Fruit fly (Drosophila melanogaster) whole organism, embryonic: Measurements from ENCODE around the gene CG6790.

ENCODE experiments used
- B-H2 ChIP-seq: fragments of 200-800 bp; sonication (Bioruptor generic); optimal IDR thresholded peaks from 2 replicates; lab custom pipeline; 2018; ENCODE audit warnings: missing biosample characterization, mild to moderate bottlenecking, missing genetic modification characterization
- CG10321 ChIP-seq: fragments of 200-800 bp; sonication (Bioruptor generic); IDR thresholded peaks from 2 replicates; pipeline ENCODE4 v1.3.6; 2022; ENCODE audit warnings: missing biosample characterization, missing genetic modification characterization
- CG11456 ChIP-seq: fragments of 200-800 bp; sonication (Bioruptor generic); IDR thresholded peaks from 3 replicates; pipeline ENCODE4 v1.3.6; 2022; ENCODE audit warnings: missing biosample characterization, missing genetic modification characterization
- CG12744 ChIP-seq: fragments of 200-800 bp; sonication (Bioruptor generic); optimal IDR thresholded peaks from 2 replicates; lab custom pipeline; 2016; ENCODE audit warnings: missing biosample characterization, missing genetic modification characterization
- CG14441 ChIP-seq: fragments of 200-800 bp; sonication (Bioruptor generic); IDR thresholded peaks from 2 replicates; pipeline ENCODE4 v1.3.6; 2022; ENCODE audit warnings: missing biosample characterization, missing genetic modification characterization
- CG15269 ChIP-seq: fragments of 200-800 bp; sonication (Bioruptor generic); optimal IDR thresholded peaks from 2 replicates; lab custom pipeline; 2018; ENCODE audit warnings: missing biosample characterization, mild to moderate bottlenecking, missing genetic modification characterization, moderate library complexity
- CG16813 ChIP-seq: fragments of 200-800 bp; sonication (Bioruptor generic); IDR thresholded peaks from 3 replicates; pipeline ENCODE4 v1.3.6; 2022; ENCODE audit warnings: missing biosample characterization, missing genetic modification characterization; ENCODE audit not compliant: partially characterized antibody
- CG17912 ChIP-seq: fragments of 200-800 bp; sonication (Bioruptor generic); optimal IDR thresholded peaks from 2 replicates; lab custom pipeline; 2018; ENCODE audit warnings: missing biosample characterization, mild to moderate bottlenecking, missing genetic modification characterization
- CG18011 ChIP-seq: fragments of 200-800 bp; sonication (Bioruptor generic); optimal IDR thresholded peaks from 2 replicates; lab custom pipeline; 2017; ENCODE audit warnings: missing biosample characterization, missing genetic modification characterization, mild to moderate bottlenecking, moderate library complexity, missing genotype
- CG1832 ChIP-seq: fragments of 200-800 bp; sonication (Bioruptor generic); optimal IDR thresholded peaks from 2 replicates; lab custom pipeline; 2017; ENCODE audit warnings: missing biosample characterization, mild to moderate bottlenecking, missing genetic modification characterization, inconsistent platforms
- CG31224 ChIP-seq: fragments of 200-800 bp; sonication (Bioruptor generic); IDR thresholded peaks from 2 replicates; pipeline ENCODE4 v1.3.6; 2022; ENCODE audit warnings: missing biosample characterization, missing genetic modification characterization
- CG31441 ChIP-seq: fragments of 200-800 bp; sonication (Bioruptor generic); IDR thresholded peaks from 2 replicates; pipeline ENCODE4 v1.3.6; 2022; ENCODE audit warnings: missing biosample characterization, missing genetic modification characterization
- CG33213 ChIP-seq: fragments of 200-800 bp; sonication (Bioruptor generic); optimal IDR thresholded peaks from 3 replicates; lab custom pipeline; 2016; ENCODE audit warnings: missing biosample characterization, missing genetic modification characterization
- CG4617 ChIP-seq: fragments of 200-800 bp; sonication (Bioruptor generic); optimal IDR thresholded peaks from 3 replicates; lab custom pipeline; 2016; ENCODE audit warnings: missing biosample characterization, missing genetic modification characterization, borderline replicate concordance
- CG8359 ChIP-seq: fragments of 200-800 bp; sonication (Bioruptor generic); optimal IDR thresholded peaks from 2 replicates; lab custom pipeline; 2017; ENCODE audit warnings: missing biosample characterization, mild to moderate bottlenecking, missing genetic modification characterization, borderline replicate concordance
- CG8388 ChIP-seq: fragments of 200-800 bp; sonication (Bioruptor generic); optimal IDR thresholded peaks from 2 replicates; lab custom pipeline; 2019; ENCODE audit warnings: missing biosample characterization, mild to moderate bottlenecking, missing genetic modification characterization, moderate library complexity
- CG8478 ChIP-seq: fragments of >200 bp; optimal IDR thresholded peaks from 2 replicates; lab custom pipeline; 2018
- CkIIα-i1 ChIP-seq: fragments of 200-800 bp; sonication (Bioruptor generic); IDR thresholded peaks from 2 replicates; pipeline ENCODE4 v1.3.6; 2022; ENCODE audit warnings: missing biosample characterization, missing genetic modification characterization
- Doc3 ChIP-seq: fragments of 200-800 bp; sonication (Bioruptor generic); IDR thresholded peaks from 3 replicates; pipeline ENCODE4 v1.3.6; 2022; ENCODE audit warnings: missing biosample characterization, missing genetic modification characterization; ENCODE audit not compliant: partially characterized antibody
- Dref ChIP-seq: fragments of 200-800 bp; sonication (Bioruptor generic); IDR thresholded peaks from 2 replicates; pipeline ENCODE4 v1.3.6; 2022; ENCODE audit warnings: missing biosample characterization, missing genetic modification characterization
- HHEX ChIP-seq: fragments of 200-800 bp; sonication (Bioruptor generic); optimal IDR thresholded peaks from 3 replicates; lab custom pipeline; 2017; ENCODE audit warnings: missing biosample characterization, mild to moderate bottlenecking, missing genetic modification characterization, missing genetic modification reagents
- Med ChIP-seq: fragments of 200-800 bp; sonication (Bioruptor generic); peaks from one replicate; lab custom pipeline; 2016; ENCODE audit warnings: missing biosample characterization, missing genetic modification characterization, mild to moderate bottlenecking, inconsistent platforms, moderate library complexity
- NC2β ChIP-seq: fragments of 200-800 bp; sonication (Bioruptor generic); optimal IDR thresholded peaks from 2 replicates; lab custom pipeline; 2016; ENCODE audit warnings: missing biosample characterization, missing genetic modification characterization
- NK7.1 ChIP-seq: fragments of 200-800 bp; sonication (Bioruptor generic); optimal IDR thresholded peaks from 3 replicates; lab custom pipeline; 2016; ENCODE audit warnings: missing biosample characterization, missing genetic modification characterization
- Nf-YB ChIP-seq: fragments of 200-800 bp; sonication (Bioruptor generic); optimal IDR thresholded peaks from 3 replicates; lab custom pipeline; 2019; ENCODE audit warnings: missing biosample characterization, mild to moderate bottlenecking, missing genetic modification characterization, moderate library complexity
- NfI ChIP-seq: fragments of 200-800 bp; sonication (Bioruptor generic); optimal IDR thresholded peaks from 3 replicates; lab custom pipeline; 2018; ENCODE audit warnings: missing biosample characterization, mild to moderate bottlenecking, missing genetic modification characterization, moderate library complexity
- Opbp ChIP-seq: fragments of 200-800 bp; sonication (Bioruptor generic); IDR thresholded peaks from 3 replicates; pipeline ENCODE4 v1.3.6; 2022; ENCODE audit warnings: missing biosample characterization, missing genetic modification characterization; ENCODE audit not compliant: partially characterized antibody
- Ravus ChIP-seq: fragments of 200-800 bp; sonication (Bioruptor generic); IDR thresholded peaks from 2 replicates; pipeline ENCODE4 v1.3.6; 2022; ENCODE audit warnings: missing biosample characterization, missing genetic modification characterization
- Side ChIP-seq: fragments of 200-800 bp; sonication (Bioruptor generic); optimal IDR thresholded peaks from 2 replicates; lab custom pipeline; 2016; ENCODE audit warnings: missing biosample characterization, missing genetic modification characterization
- Usf ChIP-seq: fragments of 200-800 bp; sonication (Bioruptor generic); optimal IDR thresholded peaks from 2 replicates; lab custom pipeline; 2017; ENCODE audit warnings: missing genotype, missing biosample characterization, missing genetic modification characterization
- ac ChIP-seq: fragments of 200-800 bp; sonication (Bioruptor generic); optimal IDR thresholded peaks from 3 replicates; lab custom pipeline; 2017; ENCODE audit warnings: missing biosample characterization, mild to moderate bottlenecking, missing genetic modification characterization
- cad ChIP-seq: fragments of >200 bp; optimal IDR thresholded peaks from 2 replicates; lab custom pipeline; 2017; ENCODE audit warnings: missing biosample characterization, missing genetic modification characterization
- cg ChIP-seq: fragments of 200-800 bp; sonication (Bioruptor generic); optimal IDR thresholded peaks from 3 replicates; lab custom pipeline; 2019; ENCODE audit warnings: missing biosample characterization, mild to moderate bottlenecking, missing genetic modification characterization, moderate library complexity
- chinmo ChIP-seq: fragments of 200-800 bp; sonication (Bioruptor generic); IDR thresholded peaks from 4 replicates; pipeline ENCODE4 v1.3.6; 2022; ENCODE audit warnings: missing biosample characterization, missing genetic modification characterization; ENCODE audit not compliant: partially characterized antibody
- ci ChIP-seq: fragments of 200-800 bp; sonication (Bioruptor generic); IDR thresholded peaks from 3 replicates; pipeline ENCODE4 v1.3.6; 2022; ENCODE audit warnings: missing biosample characterization, missing genetic modification characterization
- crc ChIP-seq: fragments of 200-800 bp; sonication (Bioruptor generic); optimal IDR thresholded peaks from 2 replicates; lab custom pipeline; 2016; ENCODE audit warnings: missing biosample characterization, missing genetic modification characterization
- dmrt99B ChIP-seq: fragments of 200-800 bp; sonication (Bioruptor generic); optimal IDR thresholded peaks from 2 replicates; lab custom pipeline; 2018; ENCODE audit warnings: missing biosample characterization, mild to moderate bottlenecking, missing genetic modification characterization, moderate library complexity
- gro ChIP-seq: fragments of 200-800 bp; sonication (Bioruptor generic); optimal IDR thresholded peaks from 2 replicates; lab custom pipeline; 2016; ENCODE audit warnings: missing biosample characterization, missing genetic modification characterization
- hbn ChIP-seq: fragments of 200-800 bp; sonication (Bioruptor generic); IDR thresholded peaks from 2 replicates; pipeline ENCODE4 v1.3.6; 2022; ENCODE audit warnings: missing biosample characterization, missing genetic modification characterization; ENCODE audit not compliant: partially characterized antibody
- knrl ChIP-seq: fragments of 200-800 bp; sonication (Bioruptor generic); IDR thresholded peaks from 3 replicates; pipeline ENCODE4 v1.3.6; 2022; ENCODE audit warnings: missing biosample characterization, missing genetic modification characterization; ENCODE audit not compliant: partially characterized antibody
- otp ChIP-seq: fragments of 200-800 bp; sonication (Bioruptor generic); IDR thresholded peaks from 3 replicates; pipeline ENCODE4, ENCODE4 v1.3.6; 2022; ENCODE audit warnings: missing biosample characterization, missing genetic modification characterization
- pb ChIP-seq: fragments of 200-800 bp; sonication (Bioruptor generic); optimal IDR thresholded peaks from 3 replicates; lab custom pipeline; 2016; ENCODE audit warnings: missing biosample characterization, missing genetic modification characterization
- pita ChIP-seq: fragments of 200-800 bp; sonication (Bioruptor generic); optimal IDR thresholded peaks from 2 replicates; lab custom pipeline; 2017; ENCODE audit warnings: missing biosample characterization, mild to moderate bottlenecking, missing genetic modification characterization
- salm ChIP-seq: fragments of 200-800 bp; sonication (Bioruptor generic); optimal IDR thresholded peaks from 2 replicates; lab custom pipeline; 2018; ENCODE audit warnings: missing biosample characterization, mild to moderate bottlenecking, missing genetic modification characterization
- schlank ChIP-seq: fragments of 200-800 bp; sonication (Bioruptor generic); optimal IDR thresholded peaks from 2 replicates; lab custom pipeline; 2018; ENCODE audit warnings: missing biosample characterization, mild to moderate bottlenecking, missing genetic modification characterization
- seq ChIP-seq: fragments of 200-800 bp; sonication (Bioruptor generic); IDR thresholded peaks from 2 replicates; pipeline ENCODE4 v1.3.6; 2022; ENCODE audit warnings: missing biosample characterization, missing genetic modification characterization
- tio ChIP-seq: fragments of 200-800 bp; sonication (Bioruptor generic); optimal IDR thresholded peaks from 2 replicates; lab custom pipeline; 2017; ENCODE audit warnings: missing biosample characterization, missing genetic modification characterization, inconsistent platforms
- tll ChIP-seq, 2 experiments: fragments of 200-800 bp in 1 of 2; fragments of >200 bp in 1 of 2; sonication (Bioruptor generic) in 1 of 2; optimal IDR thresholded peaks; 2 replicates each; lab custom pipeline; 2017 to 2019; ENCODE audit warnings: missing biosample characterization in 2 of 2, missing genetic modification characterization in 2 of 2, mild to moderate bottlenecking in 1 of 2, moderate library complexity in 1 of 2
- unpg ChIP-seq: fragments of 200-800 bp; sonication (Bioruptor generic); optimal IDR thresholded peaks from 3 replicates; lab custom pipeline; 2018; ENCODE audit warnings: missing biosample characterization, mild to moderate bottlenecking, missing genetic modification characterization, moderate library complexity

The CG6790 gene

DNA sequence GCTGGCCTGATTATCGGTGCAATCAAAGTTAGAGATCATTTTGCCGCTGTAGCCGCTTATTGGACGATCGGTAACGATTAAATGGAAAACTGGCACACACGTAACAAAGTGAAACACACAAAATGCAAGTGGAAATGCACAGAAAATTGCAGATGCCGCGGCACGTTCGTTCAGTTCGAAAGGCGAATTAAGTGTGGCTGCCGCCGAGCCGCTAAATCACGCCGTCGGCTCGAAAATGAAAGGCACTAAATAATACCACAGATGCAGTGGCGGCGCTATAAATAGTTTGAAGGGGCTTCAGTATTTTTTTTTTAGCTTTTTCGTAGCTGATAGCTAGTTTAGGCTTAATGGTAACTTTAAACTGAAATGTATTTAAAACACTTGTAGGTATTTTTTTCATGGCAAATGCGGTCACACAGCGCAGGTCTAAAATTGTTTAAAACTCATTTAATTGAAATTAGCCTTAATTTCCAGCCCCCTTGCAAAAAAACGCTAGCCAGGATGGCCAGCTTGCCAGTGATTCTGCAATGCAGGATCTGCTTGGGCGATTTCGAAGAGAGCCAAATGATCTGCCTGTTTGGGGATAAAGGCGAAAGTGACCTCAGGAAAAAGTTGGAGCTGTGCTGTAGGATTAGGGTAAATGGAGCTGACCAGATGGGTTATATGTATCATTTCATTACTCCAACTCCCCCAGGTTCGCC lies 41.3 kb upstream of the CG6790 start, which contains the start of the genes Jupiter and CG14710 (continued):
- TF ChIP-seq CkIIα-i1 (GFP tag; lab: Robert Waterston, UW) (no peak), hbn (GFP tag; lab: Robert Waterston, UW) (no peak), CG31441 (0 out of 2 replicates have a peak, but pooled peaks have one; percentile 31), CG8359 (GFP tag; lab: Kevin White, UChicago) (no peak), Opbp (GFP tag; lab: Robert Waterston, UW) (no peak; the same call in 2 of the 3 replicates), tll (GFP tag; optimal IDR thresholded peaks at IDR 0.05; lab: Kevin White, UChicago) (no peak), CG1832 (GFP tag; lab: Kevin White, UChicago) (no peak), pita (no peak), HHEX (no peak), CG15269 (tag; lab: Kevin White, UChicago) (peak; percentile 30), dmrt99B (tag; lab: Kevin White, UChicago) (no peak), knrl (peak; percentile 47; the same call in 1 of the 3 replicates), Dref (peak; percentile 49), CG18011 (GFP tag; lab: Kevin White, UChicago) (peak; percentile 6), seq (GFP tag; lab: Robert Waterston, UW) (no peak), NK7.1 (GFP tag; lab: Kevin White, UChicago) (peak; percentile 32), CG8388 (GFP tag; lab: Kevin White, UChicago) (peak; percentile 11), CG8478 (lab: Kevin White, UChicago) (no peak), tio (GFP tag; lab: Kevin White, UChicago) (no peak), unpg (GFP tag; lab: Kevin White, UChicago) (peak; percentile 53), salm (tag; lab: Kevin White, UChicago) (no peak), CG17912 (GFP tag; lab: Kevin White, UChicago) (no peak), CG33213 (GFP tag; lab: Kevin White, UChicago) (peak; percentile 97), CG14441 (GFP tag; lab: Robert Waterston, UW) (peak; percentile 66), cg (GFP tag; lab: Kevin White, UChicago) (peak; percentile 78), CG11456 (GFP tag; lab: Robert Waterston, UW) (peak; percentile 84), ci (peak; percentile 77), Usf (no peak), B-H2 (GFP tag; lab: Kevin White, UChicago) (peak; percentile 79), chinmo (GFP tag; lab: Robert Waterston, UW) (peak; percentile 73; the same call in 1 of the 4 replicates), CG4617 (GFP tag; lab: Kevin White, UChicago) (peak; percentile 98), schlank (peak; percentile 28), Ravus (GFP tag; lab: Robert Waterston, UW) (no peak), ac (GFP tag; lab: Kevin White, UChicago) (no peak), Side (GFP tag; lab: Kevin White, UChicago) (peak; percentile 53), crc (GFP tag; lab: Kevin White, UChicago) (no peak), Med (GFP tag; lab: Kevin White, UChicago) (peak; percentile 97), NfI (peak; percentile 60), CG10321 (GFP tag; lab: Robert Waterston, UW) (no peak), Nf-YB (peak; percentile 38), CG12744 (GFP tag; lab: Kevin White, UChicago) (peak; percentile 58), otp (GFP tag; lab: Robert Waterston, UW) (peak; percentile 60; the same call in 2 of the 3 replicates), cad (GFP tag; lab: Kevin White, UChicago) (no peak), NC2β (GFP tag; lab: Kevin White, UChicago) (peak; percentile 87), Doc3 (GFP tag; lab: Robert Waterston, UW) (no peak), pb (no peak), CG31224 (no peak), CG16813 (GFP tag; lab: Robert Waterston, UW) (peak; percentile 33; the same call in 1 of the 3 replicates), gro (peak; percentile 77)
